Fruit fly (Drosophila melanogaster) whole organism, embryonic: ENCODE measurements around the gene CG7058.

ENCODE experiments used
- CG10147 ChIP-seq: fragments of 200-800 bp; sonication (Bioruptor generic); optimal IDR thresholded peaks from 2 replicates; lab custom pipeline; 2019; ENCODE audit warnings: missing biosample characterization, mild to moderate bottlenecking, missing genetic modification characterization, moderate library complexity
- CG11560 ChIP-seq: fragments of 200-800 bp; sonication (Bioruptor generic); IDR thresholded peaks from 3 replicates; pipeline ENCODE4 v1.3.6; 2022; ENCODE audit warnings: missing biosample characterization, missing genetic modification characterization
- CG12219 ChIP-seq: fragments of 200-800 bp; sonication (Bioruptor generic); optimal IDR thresholded peaks from 3 replicates; lab custom pipeline; 2018; ENCODE audit warnings: missing biosample characterization, mild to moderate bottlenecking, missing genetic modification characterization
- CG12299 ChIP-seq: fragments of 200-800 bp; sonication (Bioruptor generic); optimal IDR thresholded peaks from 2 replicates; lab custom pipeline; 2018; ENCODE audit warnings: missing biosample characterization, mild to moderate bottlenecking, missing genetic modification characterization
- CG17361 ChIP-seq: fragments of 200-800 bp; sonication (Bioruptor generic); IDR thresholded peaks from 3 replicates; pipeline ENCODE4 v1.3.6; 2022; ENCODE audit warnings: missing biosample characterization, missing genetic modification characterization
- CG2116 ChIP-seq: fragments of 200-800 bp; sonication (Bioruptor generic); optimal IDR thresholded peaks from 3 replicates; lab custom pipeline; 2018; ENCODE audit warnings: missing biosample characterization, mild to moderate bottlenecking, missing genetic modification characterization
- CG2199 ChIP-seq: fragments of 200-800 bp; sonication (Bioruptor generic); IDR thresholded peaks from 3 replicates; pipeline ENCODE4 v1.3.6; 2022; ENCODE audit warnings: missing biosample characterization, missing genetic modification characterization
- CG2678 ChIP-seq: fragments of 200-800 bp; sonication (Bioruptor generic); optimal IDR thresholded peaks from 3 replicates; lab custom pipeline; 2019; ENCODE audit warnings: missing biosample characterization, mild to moderate bottlenecking, missing genetic modification characterization, moderate library complexity
- CG2875 ChIP-seq: fragments of 200-800 bp; sonication (Bioruptor generic); optimal IDR thresholded peaks from 2 replicates; lab custom pipeline; 2017; ENCODE audit warnings: missing biosample characterization, mild to moderate bottlenecking, missing genetic modification characterization, missing genetic modification reagents
- CG30403 ChIP-seq: fragments of 200-800 bp; sonication (Bioruptor generic); optimal IDR thresholded peaks from 3 replicates; lab custom pipeline; 2016; ENCODE audit warnings: missing biosample characterization, missing genetic modification characterization
- CG4404 ChIP-seq: fragments of 200-800 bp; sonication (Bioruptor generic); IDR thresholded peaks from 2 replicates; pipeline ENCODE4 v1.3.6; 2022; ENCODE audit warnings: missing biosample characterization, missing genetic modification characterization
- CG6272 ChIP-seq: fragments of 200-800 bp; sonication (Bioruptor generic); IDR thresholded peaks from 2 replicates; pipeline ENCODE4 v1.3.6; 2022; ENCODE audit warnings: missing biosample characterization, missing genetic modification characterization
- CG6765 ChIP-seq: fragments of 200-800 bp; sonication (Bioruptor generic); optimal IDR thresholded peaks from 3 replicates; lab custom pipeline; 2017; ENCODE audit warnings: missing biosample characterization, mild to moderate bottlenecking, missing genetic modification characterization
- CG7271 ChIP-seq: fragments of 200-800 bp; sonication (Bioruptor generic); optimal IDR thresholded peaks from 2 replicates; lab custom pipeline; 2018; ENCODE audit warnings: missing biosample characterization, mild to moderate bottlenecking, missing genetic modification characterization, moderate library complexity
- CG7839 ChIP-seq: fragments of 200-800 bp; sonication (Bioruptor generic); optimal IDR thresholded peaks from 3 replicates; lab custom pipeline; 2018; ENCODE audit warnings: missing biosample characterization, mild to moderate bottlenecking, missing genetic modification characterization, moderate library complexity
- CG7963 ChIP-seq: fragments of 200-800 bp; sonication (Bioruptor generic); IDR thresholded peaks from 3 replicates; pipeline ENCODE4 v1.3.6; 2022; ENCODE audit warnings: missing biosample characterization, missing genetic modification characterization; ENCODE audit not compliant: partially characterized antibody
- CG8089 ChIP-seq: fragments of 200-800 bp; sonication (Bioruptor generic); optimal IDR thresholded peaks from 3 replicates; lab custom pipeline; 2016; ENCODE audit warnings: missing biosample characterization, missing genetic modification characterization
- CG9727 ChIP-seq: fragments of 200-800 bp; sonication (Bioruptor generic); optimal IDR thresholded peaks from 3 replicates; lab custom pipeline; 2017; ENCODE audit warnings: missing biosample characterization, mild to moderate bottlenecking, missing genetic modification characterization
- CkIIα-i1 ChIP-seq: fragments of 200-800 bp; sonication (Bioruptor generic); IDR thresholded peaks from 2 replicates; pipeline ENCODE4 v1.3.6; 2022; ENCODE audit warnings: missing biosample characterization, missing genetic modification characterization
- Deaf1 ChIP-seq: fragments of 200-800 bp; optimal IDR thresholded peaks from 3 replicates; lab custom pipeline; 2019; ENCODE audit warnings: missing biosample characterization, mild to moderate bottlenecking, missing genetic modification characterization, moderate library complexity
- HLHmδ ChIP-seq: fragments of 200-800 bp; sonication (Bioruptor generic); optimal IDR thresholded peaks from 2 replicates; lab custom pipeline; 2018; ENCODE audit warnings: missing biosample characterization, mild to moderate bottlenecking, missing genetic modification characterization, moderate library complexity
- Hr51 ChIP-seq, 2 experiments: fragments of 200-800 bp; sonication (Bioruptor generic); optimal IDR thresholded peaks; 2 replicates in 1 of 2; 3 replicates in 1 of 2; lab custom pipeline; 2016 to 2018; ENCODE audit warnings: missing biosample characterization in 2 of 2, missing genetic modification characterization in 2 of 2, mild to moderate bottlenecking in 1 of 2, moderate library complexity in 1 of 2
- MTF-1 ChIP-seq: fragments of 200-800 bp; sonication (Bioruptor generic); optimal IDR thresholded peaks from 2 replicates; lab custom pipeline; 2018; ENCODE audit warnings: missing biosample characterization, mild to moderate bottlenecking, missing genetic modification characterization, borderline replicate concordance
- PHDP ChIP-seq: fragments of 200-800 bp; sonication (Bioruptor generic); optimal IDR thresholded peaks from 3 replicates; lab custom pipeline; 2018; ENCODE audit warnings: missing biosample characterization, mild to moderate bottlenecking, missing genetic modification characterization, moderate library complexity
- Pdp1 ChIP-seq, 2 experiments: fragments of 200-800 bp; sonication (Bioruptor generic); optimal IDR thresholded peaks; 3 replicates each; lab custom pipeline; 2016; ENCODE audit warnings: missing biosample characterization in 2 of 2, missing genetic modification characterization in 2 of 2, mild to moderate bottlenecking in 1 of 2, moderate library complexity in 1 of 2
- Spps ChIP-seq: fragments of 200-800 bp; sonication (Bioruptor generic); optimal IDR thresholded peaks from 2 replicates; lab custom pipeline; 2018; ENCODE audit warnings: missing biosample characterization, mild to moderate bottlenecking, missing genetic modification characterization
- TFAM ChIP-seq: fragments of 200-800 bp; sonication (Bioruptor generic); optimal IDR thresholded peaks from 2 replicates; lab custom pipeline; 2017; ENCODE audit warnings: missing biosample characterization, missing genetic modification characterization, inconsistent platforms
- Taf1 ChIP-seq: fragments of 200-800 bp; sonication (Bioruptor generic); IDR thresholded peaks from 2 replicates; pipeline ENCODE4 v1.3.6; 2022; ENCODE audit warnings: missing biosample characterization, missing genetic modification characterization
- Usf ChIP-seq: fragments of 200-800 bp; sonication (Bioruptor generic); optimal IDR thresholded peaks from 2 replicates; lab custom pipeline; 2017; ENCODE audit warnings: missing genotype, missing biosample characterization, missing genetic modification characterization
- Xbp1 ChIP-seq: fragments of 200-800 bp; sonication (Bioruptor generic); optimal IDR thresholded peaks from 3 replicates; lab custom pipeline; 2016; ENCODE audit warnings: missing biosample characterization, mild to moderate bottlenecking, missing genetic modification characterization
- abd-A ChIP-seq: fragments of 200-800 bp; sonication (Bioruptor generic); optimal IDR thresholded peaks from 3 replicates; lab custom pipeline; 2019; ENCODE audit warnings: missing biosample characterization, mild to moderate bottlenecking, missing genetic modification characterization, moderate library complexity
- chinmo ChIP-seq: fragments of 200-800 bp; sonication (Bioruptor generic); IDR thresholded peaks from 4 replicates; pipeline ENCODE4 v1.3.6; 2022; ENCODE audit warnings: missing biosample characterization, missing genetic modification characterization; ENCODE audit not compliant: partially characterized antibody
- da ChIP-seq: fragments of 200-800 bp; sonication (Bioruptor generic); optimal IDR thresholded peaks from 2 replicates; lab custom pipeline; 2016; ENCODE audit warnings: missing biosample characterization, missing genetic modification characterization
- dati ChIP-seq: fragments of 200-800 bp; sonication (Bioruptor generic); IDR thresholded peaks from 2 replicates; pipeline ENCODE4 v1.3.6; 2022; ENCODE audit warnings: missing biosample characterization, missing genetic modification characterization
- dysf ChIP-seq: fragments of 200-800 bp; sonication (Bioruptor generic); IDR thresholded peaks from 3 replicates; pipeline ENCODE4 v1.3.6; 2022; ENCODE audit warnings: missing biosample characterization, missing genetic modification characterization
- esg ChIP-seq: fragments of 200-800 bp; sonication (Bioruptor generic); conservative IDR thresholded peaks from 2 replicates; pipeline ENCODE4 v1.3.6; 2022; ENCODE audit warnings: missing biosample characterization, missing genetic modification characterization
- exex ChIP-seq: fragments of 200-800 bp; sonication (Bioruptor generic); optimal IDR thresholded peaks from 4 replicates; lab custom pipeline; 2018; ENCODE audit warnings: missing biosample characterization, mild to moderate bottlenecking, missing genetic modification characterization, moderate library complexity
- fd102C ChIP-seq: fragments of 200-800 bp; sonication (Bioruptor generic); optimal IDR thresholded peaks from 2 replicates; lab custom pipeline; 2018; ENCODE audit warnings: missing biosample characterization, mild to moderate bottlenecking, missing genetic modification characterization, moderate library complexity
- her ChIP-seq: fragments of 200-800 bp; sonication (Bioruptor generic); optimal IDR thresholded peaks from 2 replicates; lab custom pipeline; 2016; ENCODE audit warnings: missing biosample characterization, missing genetic modification characterization
- jumu ChIP-seq: fragments of 200-800 bp; sonication (Bioruptor generic); optimal IDR thresholded peaks from 3 replicates; lab custom pipeline; 2016; ENCODE audit warnings: missing biosample characterization, missing genetic modification characterization
- knrl ChIP-seq: fragments of 200-800 bp; sonication (Bioruptor generic); IDR thresholded peaks from 3 replicates; pipeline ENCODE4 v1.3.6; 2022; ENCODE audit warnings: missing biosample characterization, missing genetic modification characterization; ENCODE audit not compliant: partially characterized antibody
- p53 ChIP-seq: fragments of 200-800 bp; sonication (Bioruptor generic); optimal IDR thresholded peaks from 2 replicates; lab custom pipeline; 2016; ENCODE audit warnings: missing biosample characterization, missing genetic modification characterization
- run ChIP-seq: fragments of 200-800 bp; sonication (Bioruptor generic); optimal IDR thresholded peaks from 3 replicates; lab custom pipeline; 2018; ENCODE audit warnings: missing biosample characterization, mild to moderate bottlenecking, missing genetic modification characterization
- schlank ChIP-seq: fragments of 200-800 bp; sonication (Bioruptor generic); optimal IDR thresholded peaks from 2 replicates; lab custom pipeline; 2018; ENCODE audit warnings: missing biosample characterization, mild to moderate bottlenecking, missing genetic modification characterization
- sob ChIP-seq: fragments of 200-800 bp; sonication (Bioruptor generic); IDR thresholded peaks from 2 replicates; pipeline ENCODE4 v1.3.6; 2022; ENCODE audit warnings: missing biosample characterization, missing genetic modification characterization
- tgo ChIP-seq: fragments of 200-800 bp; sonication (Bioruptor generic); IDR thresholded peaks from 3 replicates; pipeline ENCODE4 v1.3.6; 2022; ENCODE audit warnings: missing biosample characterization, missing genetic modification characterization
- tna ChIP-seq: fragments of 200-800 bp; sonication (Bioruptor generic); IDR thresholded peaks from 2 replicates; pipeline ENCODE4 v1.3.6; 2022; ENCODE audit warnings: missing biosample characterization, missing genetic modification characterization; ENCODE audit not compliant: partially characterized antibody
- unc-4 ChIP-seq: fragments of 200-800 bp; sonication (Bioruptor generic); IDR thresholded peaks from 2 replicates; pipeline ENCODE4 v1.3.6; 2022; ENCODE audit warnings: missing biosample characterization, missing genetic modification characterization; ENCODE audit not compliant: partially characterized antibody
- vfl ChIP-seq: fragments of 200-800 bp; sonication (Bioruptor generic); optimal IDR thresholded peaks from 2 replicates; lab custom pipeline; 2016; ENCODE audit warnings: missing biosample characterization, missing genetic modification characterization

The CG7058 gene

dm6 chrX:18775839-18776538, 30.5 kb upstream of the CG7058 start (continued):
- TF ChIP-seq CG8089 (no peak), CG2678 (tag; lab: Kevin White, UChicago) (peak; percentile 73), p53 (GFP tag; lab: Kevin White, UChicago) (no peak), Pdp1 (GFP tag; optimal IDR thresholded peaks at IDR 0.05; lab: Kevin White, UChicago) (peak in 1 of 2 experiments; percentile 19), CG4404 (no peak), chinmo (no peak), esg (GFP tag; lab: Robert Waterston, UW) (peak; percentile 49), Xbp1 (GFP tag; lab: Kevin White, UChicago) (peak; percentile 58), tgo (GFP tag; lab: Robert Waterston, UW) (no peak), schlank (tag; lab: Kevin White, UChicago) (no peak), PHDP (tag; lab: Kevin White, UChicago) (peak; percentile 64), dysf (GFP tag; lab: Robert Waterston, UW) (peak; percentile 41; the same call in 1 of the 3 replicates), TFAM (GFP tag; lab: Kevin White, UChicago) (no peak), Spps (peak; percentile 52), CG11560 (no peak), Taf1 (GFP tag; lab: Robert Waterston, UW) (no peak), CG10147 (GFP tag; lab: Kevin White, UChicago) (no peak), her (GFP tag; lab: Kevin White, UChicago) (no peak), Usf (GFP tag; lab: Kevin White, UChicago) (no peak), run (peak; percentile 17), CG9727 (GFP tag; lab: Kevin White, UChicago) (peak; percentile 76), exex (tag; lab: Kevin White, UChicago) (no peak), jumu (GFP tag; lab: Kevin White, UChicago) (no peak), CG6765 (GFP tag; lab: Kevin White, UChicago) (no peak), tna (GFP tag; lab: Robert Waterston, UW) (no peak), CG7963 (GFP tag; lab: Robert Waterston, UW) (no peak), CG6272 (GFP tag; lab: Robert Waterston, UW) (no peak), CG17361 (peak; percentile 87), CG2199 (GFP tag; lab: Robert Waterston, UW) (no peak), HLHmδ (no peak), fd102C (GFP tag; lab: Kevin White, UChicago) (no peak), Hr51 (GFP tag; optimal IDR thresholded peaks at IDR 0.05; lab: Kevin White, UChicago) (peak in 1 of 2 experiments; percentile 60), CG2116 (GFP tag; lab: Kevin White, UChicago) (peak; percentile 28), CG12299 (no peak), CG7839 (peak; percentile 79), da (GFP tag; lab: Kevin White, UChicago) (no peak), MTF-1 (GFP tag; lab: Kevin White, UChicago) (no peak), knrl (GFP tag; lab: Robert Waterston, UW) (no peak), vfl (GFP tag; lab: Kevin White, UChicago) (no peak), unc-4 (GFP tag; lab: Robert Waterston, UW) (no peak), Deaf1 (tag; lab: Kevin White, UChicago) (no peak), CG12219 (GFP tag; lab: Kevin White, UChicago) (peak; percentile 47), CG30403 (GFP tag; lab: Kevin White, UChicago) (peak; percentile 74), CkIIα-i1 (GFP tag; lab: Robert Waterston, UW) (no peak), abd-A (tag; lab: Kevin White, UChicago) (no peak), sob (GFP tag; lab: Robert Waterston, UW) (no peak), CG2875 (peak; percentile 70), dati (no peak), CG7271 (tag; lab: Kevin White, UChicago) (peak; percentile 9)
